Fruit fly (Drosophila melanogaster) whole organism: Measurements from ENCODE around the gene agt.

Source experiments
- Dll ChIP-seq: fragments of >200 bp; optimal IDR thresholded peaks from 2 replicates; lab custom pipeline; 2017
- psq ChIP-seq: fragments of >200 bp; optimal IDR thresholded peaks from 2 replicates; lab custom pipeline; 2017

DNA sequence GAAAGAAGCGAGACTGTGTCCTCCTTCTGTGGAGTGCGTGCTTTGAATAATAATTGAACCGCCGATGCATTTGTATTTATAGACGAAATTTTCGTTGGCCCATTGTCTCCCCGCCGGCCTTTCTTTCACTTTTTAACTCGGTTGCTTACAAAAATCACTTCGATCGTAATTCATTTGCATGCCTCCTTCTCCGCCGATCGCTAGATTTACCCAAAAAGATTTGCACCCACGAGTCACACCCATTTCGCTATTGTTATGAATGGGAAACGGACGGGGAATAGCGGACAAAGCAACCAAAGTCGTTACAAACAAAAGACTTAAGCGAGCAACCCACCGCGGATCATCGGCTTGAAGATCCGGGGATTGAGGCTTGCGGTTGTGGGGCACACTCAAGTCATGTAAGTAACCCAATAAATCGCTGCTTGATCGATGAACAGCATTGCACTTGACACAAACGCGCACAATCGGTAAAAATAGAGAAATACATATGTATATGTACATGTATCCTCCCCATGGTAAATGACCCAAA is 36.4 kb upstream of the agt start, which contains the start of gene Ccp84Ac:
- no peak for TF ChIP-seq Dll
- TF ChIP-seq psq (lab: Kevin White, UChicago): no peak
